Worm (Caenorhabditis elegans) whole organism, mixed stage, embryonic: ENCODE results near the gene Y65A5A.24.

Experiments
- M03D4.4 ChIP-seq: sonication (generic microtip); optimal IDR thresholded peaks from 2 replicates; lab custom pipeline; 2017; ENCODE audit warnings: mild to moderate bottlenecking, missing genetic modification characterization, missing compliant biosample characterization
- bed-3 ChIP-seq: fragments of 200-800 bp; sonication (Bioruptor generic); optimal IDR thresholded peaks from 3 replicates; lab custom pipeline; 2018; ENCODE audit warnings: mild to moderate bottlenecking, missing genetic modification characterization, moderate library complexity, missing compliant biosample characterization
- blmp-1 ChIP-seq: fragments of 150-350 bp; optimal IDR thresholded peaks from 2 replicates; lab custom pipeline; 2014; ENCODE audit warnings: missing biosample characterization, missing genetic modification characterization
- ceh-39 ChIP-seq: fragments of 150-350 bp; optimal IDR thresholded peaks from 2 replicates; lab custom pipeline; 2014; ENCODE audit warnings: missing biosample characterization, missing genetic modification characterization
- ceh-83 ChIP-seq: fragments of 200-800 bp; sonication (Bioruptor generic); optimal IDR thresholded peaks from 2 replicates; lab custom pipeline; 2018; ENCODE audit warnings: mild to moderate bottlenecking, missing genetic modification characterization, missing compliant biosample characterization
- ces-1 ChIP-seq: fragments of 150-350 bp; optimal IDR thresholded peaks from 2 replicates; lab custom pipeline; 2014; ENCODE audit warnings: missing biosample characterization, missing genetic modification reagents, missing genetic modification characterization
- cnd-1 ChIP-seq: fragments of 200-800 bp; sonication (Bioruptor generic); optimal IDR thresholded peaks from 2 replicates; lab custom pipeline; 2018; ENCODE audit warnings: mild to moderate bottlenecking, missing genetic modification characterization, missing compliant biosample characterization
- elt-1 ChIP-seq: sonication (generic microtip); optimal IDR thresholded peaks from 2 replicates; lab custom pipeline; 2017; ENCODE audit warnings: missing genetic modification characterization, mild to moderate bottlenecking, missing compliant biosample characterization, antibody characterized with exemption, moderate library complexity, borderline replicate concordance; ENCODE audit not compliant: insufficient read depth
- flh-1 ChIP-seq: fragments of 200-800 bp; sonication (Bioruptor generic); optimal IDR thresholded peaks from 2 replicates; lab custom pipeline; 2018; ENCODE audit warnings: mild to moderate bottlenecking, missing genetic modification characterization, moderate library complexity, missing compliant biosample characterization
- ham-2 ChIP-seq: fragments of 200-800 bp; sonication (Bioruptor generic); optimal IDR thresholded peaks from 2 replicates; lab custom pipeline; 2018; ENCODE audit warnings: mild to moderate bottlenecking, missing genetic modification characterization, missing compliant biosample characterization
- hlh-1 ChIP-seq: fragments of 150-350 bp; optimal IDR thresholded peaks from 2 replicates; lab custom pipeline; 2014; ENCODE audit warnings: missing biosample characterization, missing genetic modification reagents, missing genetic modification characterization
- lin-13 ChIP-seq: fragments of 150-350 bp; optimal IDR thresholded peaks from 2 replicates; lab custom pipeline; 2014; ENCODE audit warnings: missing biosample characterization, missing genetic modification characterization
- lin-32 ChIP-seq: fragments of 200-800 bp; sonication (Bioruptor generic); optimal IDR thresholded peaks from 2 replicates; lab custom pipeline; 2018; ENCODE audit warnings: mild to moderate bottlenecking, missing genetic modification characterization, missing compliant biosample characterization
- lsy-2 ChIP-seq: fragments of 150-350 bp; optimal IDR thresholded peaks from 2 replicates; lab custom pipeline; 2014; ENCODE audit warnings: missing biosample characterization, missing genetic modification characterization
- mab-5 ChIP-seq: fragments of 150-350 bp; optimal IDR thresholded peaks from 2 replicates; lab custom pipeline; 2014; ENCODE audit warnings: missing biosample characterization, missing genetic modification characterization
- mep-1 ChIP-seq: fragments of 150-350 bp; optimal IDR thresholded peaks from 2 replicates; lab custom pipeline; 2017; ENCODE audit warnings: missing biosample characterization, missing genetic modification reagents, missing genetic modification characterization, inconsistent platforms
- mls-2 ChIP-seq: sonication (generic microtip); optimal IDR thresholded peaks from 2 replicates; lab custom pipeline; 2016; ENCODE audit warnings: mild to moderate bottlenecking, missing genetic modification characterization, moderate library complexity, missing compliant biosample characterization
- nhr-12 ChIP-seq: fragments of 150-350 bp; optimal IDR thresholded peaks from 2 replicates; lab custom pipeline; 2014; ENCODE audit warnings: missing biosample characterization, missing genetic modification characterization
- nhr-2 ChIP-seq: fragments of 150-350 bp; optimal IDR thresholded peaks from 2 replicates; lab custom pipeline; 2014; ENCODE audit warnings: missing biosample characterization, missing genetic modification characterization
- nhr-237 ChIP-seq: fragments of 150-350 bp; optimal IDR thresholded peaks from 2 replicates; lab custom pipeline; 2014; ENCODE audit warnings: missing biosample characterization, missing genetic modification characterization
- nhr-28 ChIP-seq: fragments of 150-350 bp; optimal IDR thresholded peaks from 2 replicates; lab custom pipeline; 2014; ENCODE audit warnings: missing biosample characterization, missing genetic modification characterization
- nhr-76 ChIP-seq: sonication (generic microtip); optimal IDR thresholded peaks from 2 replicates; lab custom pipeline; 2017; ENCODE audit warnings: missing biosample characterization, missing genetic modification characterization
- pha-4 ChIP-seq: fragments of 150-350 bp; optimal IDR thresholded peaks from 2 replicates; lab custom pipeline; 2018; ENCODE audit warnings: missing biosample characterization, missing genetic modification reagents, missing genetic modification characterization
- sem-2 ChIP-seq: fragments of 200-800 bp; sonication (Bioruptor generic); optimal IDR thresholded peaks from 2 replicates; lab custom pipeline; 2018; ENCODE audit warnings: mild to moderate bottlenecking, missing genetic modification characterization, missing compliant biosample characterization
- snpc-4 ChIP-seq: fragments of 150-350 bp; optimal IDR thresholded peaks from 2 replicates; lab custom pipeline; 2014; ENCODE audit warnings: missing biosample characterization, missing genetic modification characterization
- sptf-1 ChIP-seq: sonication (generic microtip); optimal IDR thresholded peaks from 2 replicates; lab custom pipeline; 2017; ENCODE audit warnings: mild to moderate bottlenecking, missing genetic modification characterization, moderate library complexity, missing compliant biosample characterization
- tbx-8 ChIP-seq: fragments of 200-800 bp; sonication (Bioruptor generic); optimal IDR thresholded peaks from 2 replicates; lab custom pipeline; 2018; ENCODE audit warnings: mild to moderate bottlenecking, missing genetic modification characterization, moderate library complexity, missing compliant biosample characterization
- unc-39 ChIP-seq: fragments of 150-350 bp; optimal IDR thresholded peaks from 2 replicates; lab custom pipeline; 2014; ENCODE audit warnings: missing biosample characterization, missing genetic modification characterization
- unc-62 ChIP-seq: fragments of 150-350 bp; optimal IDR thresholded peaks from 2 replicates; lab custom pipeline; 2014; ENCODE audit warnings: missing biosample characterization, missing genetic modification reagents, missing genetic modification characterization
- ztf-11 ChIP-seq: fragments of 150-350 bp; optimal IDR thresholded peaks from 2 replicates; lab custom pipeline; 2014; ENCODE audit warnings: missing biosample characterization, missing genetic modification characterization

Gene Y65A5A.24

ce11 chrIV:16411713-16412112, 17.9 kb downstream of the Y65A5A.24 start, which contains the start of gene Y65A5A.2:
Y65A5A.2 (plus strand) TSS chrIV:16412020.
- TF ChIP-seq unc-62 (no peak), nhr-2 (tag; lab: Kevin White, UChicago) (no peak), flh-1 (GFP tag; lab: Kevin White, UChicago) (no peak), lin-32 (GFP tag; lab: Kevin White, UChicago) (no peak), nhr-76 (no peak), unc-39 (tag; lab: Kevin White, UChicago) (no peak), ham-2 (GFP tag; lab: Kevin White, UChicago) (no peak), ces-1 (GFP tag; lab: Kevin White, UChicago) (no peak), sem-2 (GFP tag; lab: Kevin White, UChicago) (no peak), sptf-1 (tag; lab: Kevin White, UChicago) (no peak), ztf-11 (tag; lab: Kevin White, UChicago) (no peak), nhr-28 (tag; lab: Kevin White, UChicago) (no peak), pha-4 (tag; lab: Kevin White, UChicago) (no peak), blmp-1 (tag; lab: Kevin White, UChicago) (no peak), mab-5 (no peak), bed-3 (GFP tag; lab: Kevin White, UChicago) (no peak), mls-2 (tag; lab: Kevin White, UChicago) (no peak), nhr-12 (tag; lab: Kevin White, UChicago) (no peak), snpc-4 (tag; lab: Kevin White, UChicago) (no peak), mep-1 (tag; lab: Kevin White, UChicago) (no peak)

- TF ChIP-seq ceh-83 (peak; percentile 57), elt-1 (tag; lab: Kevin White, UChicago) (no peak), mep-1 (tag; lab: Kevin White, UChicago) (peak; percentile 30), hlh-1 (tag; lab: Kevin White, UChicago) (no peak), ces-1 (GFP tag; lab: Kevin White, UChicago) (peak; percentile 1), pha-4 (tag; lab: Kevin White, UChicago) (no peak), cnd-1 (peak; percentile 20), tbx-8 (GFP tag; lab: Kevin White, UChicago) (no peak), lin-13 (tag; lab: Kevin White, UChicago) (peak; percentile 60), sptf-1 (tag; lab: Kevin White, UChicago) (peak; percentile 44), lsy-2 (tag; lab: Kevin White, UChicago) (peak; percentile 31)
These were observed 21.6 kb downstream of the Y65A5A.24 start for ce11 chrIV:16415100-16415973.

- TF ChIP-seq sem-2 (GFP tag; lab: Kevin White, UChicago) (no peak), blmp-1 (tag; lab: Kevin White, UChicago) (no peak), hlh-1 (tag; lab: Kevin White, UChicago) (no peak), lin-13 (tag; lab: Kevin White, UChicago) (no peak), lin-32 (GFP tag; lab: Kevin White, UChicago) (no peak), ztf-11 (tag; lab: Kevin White, UChicago) (no peak), mls-2 (tag; lab: Kevin White, UChicago) (no peak), nhr-12 (tag; lab: Kevin White, UChicago) (no peak), ceh-39 (tag; lab: Kevin White, UChicago) (no peak), tbx-8 (GFP tag; lab: Kevin White, UChicago) (no peak), ham-2 (GFP tag; lab: Kevin White, UChicago) (no peak), elt-1 (tag; lab: Kevin White, UChicago) (no peak), nhr-237 (tag; lab: Kevin White, UChicago) (no peak), flh-1 (GFP tag; lab: Kevin White, UChicago) (no peak), M03D4.4 (tag; lab: Kevin White, UChicago) (no peak), sptf-1 (tag; lab: Kevin White, UChicago) (no peak), unc-62 (no peak), nhr-28 (tag; lab: Kevin White, UChicago) (no peak), ceh-83 (no peak), nhr-76 (no peak)
These were observed 28.3 kb downstream of the Y65A5A.24 start for ce11 chrIV:16421903-16422557.
